Fruit fly (Drosophila melanogaster): ENCODE data around the gene Cox17.

Cox17 gene

DNA sequence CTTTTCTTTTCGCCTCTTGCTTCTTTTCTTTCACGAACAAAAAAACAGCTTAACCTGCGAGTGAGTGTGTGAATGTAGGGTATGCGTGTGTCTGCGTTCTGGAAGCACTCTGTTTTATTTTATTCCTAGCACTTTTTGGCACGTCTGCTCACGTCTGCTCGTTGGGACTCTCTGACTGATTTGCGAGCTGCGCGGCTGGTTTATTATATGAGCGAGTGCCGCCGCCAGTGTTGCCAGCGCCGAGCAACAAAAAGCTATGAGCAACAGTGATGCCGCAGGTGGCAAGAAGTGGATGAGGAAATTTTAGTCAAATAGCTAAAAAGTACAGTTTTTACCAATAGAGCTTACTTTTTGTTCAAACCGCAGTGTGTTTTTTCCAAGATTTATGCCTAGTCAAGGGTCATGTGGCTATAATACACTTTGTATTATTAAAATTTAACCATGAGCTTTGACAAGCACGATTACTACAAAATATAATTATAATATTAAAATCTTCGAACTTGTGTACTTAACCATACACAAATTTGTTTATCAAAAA is 8.4 kb downstream of the Cox17 start, which contains the start of gene Lsd-2 (continued):
- TF ChIP-seq CG4617 (GFP tag; optimal IDR thresholded peaks at IDR 0.05; ENCODE audit: borderline replicate concordance) = no peak
- TF ChIP-seq rib (GFP tag; IDR thresholded peaks at IDR 0.05) = 0 out of 2 replicates have a peak, but pooled peaks have one; percentile 37
- TF ChIP-seq slp2 (GFP tag; optimal IDR thresholded peaks at IDR 0.05) = peak; percentile 17
- TF ChIP-seq CG2202 (tag; optimal IDR thresholded peaks at IDR 0.05) = no peak
- no peak for TF ChIP-seq CG3065 (GFP tag; optimal IDR thresholded peaks at IDR 0.05)
- no peak for TF ChIP-seq CG10267 (tag; optimal IDR thresholded peaks at IDR 0.05)
- TF ChIP-seq sima (GFP tag; optimal IDR thresholded peaks at IDR 0.05) = no peak
- no peak for TF ChIP-seq tio (GFP tag; optimal IDR thresholded peaks at IDR 0.05)
- TF ChIP-seq sug (tag; optimal IDR thresholded peaks at IDR 0.05) = peak; percentile 29
- no peak for TF ChIP-seq CG3726 (GFP tag; IDR thresholded peaks at IDR 0.05)
- TF ChIP-seq CG43689 (GFP tag; IDR thresholded peaks at IDR 0.05) = no peak
- TF ChIP-seq CG12219 (GFP tag; optimal IDR thresholded peaks at IDR 0.05) = no peak
- TF ChIP-seq Atf6 (GFP tag; IDR thresholded peaks at IDR 0.05) = no peak
- no peak for TF ChIP-seq maf-S (GFP tag; optimal IDR thresholded peaks at IDR 0.05)
- no peak for TF ChIP-seq kah (GFP tag; optimal IDR thresholded peaks at IDR 0.05)
- TF ChIP-seq Aef1 (GFP tag; IDR thresholded peaks at IDR 0.05) = no peak
- TF ChIP-seq ewg (GFP tag; optimal IDR thresholded peaks at IDR 0.05) = no peak
- TF ChIP-seq Blimp-1 (GFP tag; optimal IDR thresholded peaks at IDR 0.05) = peak; percentile 76
- TF ChIP-seq Sox100B (GFP tag; optimal IDR thresholded peaks at IDR 0.05) = peak; percentile 63
- TF ChIP-seq gsb (GFP tag; IDR thresholded peaks at IDR 0.05) = no peak
- no peak for TF ChIP-seq CG14965 (GFP tag; optimal IDR thresholded peaks at IDR 0.05; ENCODE audit: borderline replicate concordance)
- no peak for TF ChIP-seq Eip74EF (GFP tag; optimal IDR thresholded peaks at IDR 0.05)
- TF ChIP-seq Nf-YA (GFP tag; IDR thresholded peaks at IDR 0.05) = no peak
- no peak for TF ChIP-seq en (GFP tag; optimal IDR thresholded peaks at IDR 0.05)
- 0 out of 3 replicates have a peak, but pooled peaks have one; percentile 47 for TF ChIP-seq CG34422 (GFP tag; IDR thresholded peaks at IDR 0.05)
- TF ChIP-seq E2f2 (GFP tag; IDR thresholded peaks at IDR 0.05) = no peak
- TF ChIP-seq CoRest (tag; optimal IDR thresholded peaks at IDR 0.05) = peak; percentile 43
- no peak for TF ChIP-seq twi (tag; optimal IDR thresholded peaks at IDR 0.05)
- TF ChIP-seq Dref (GFP tag; IDR thresholded peaks at IDR 0.05) = no peak
- TF ChIP-seq CG1024 (GFP tag; IDR thresholded peaks at IDR 0.05) = no peak; the same call in 1 of the 2 replicates
- no peak for TF ChIP-seq CG5953 (GFP tag; IDR thresholded peaks at IDR 0.05)
- TF ChIP-seq CG13624 (GFP tag; optimal IDR thresholded peaks at IDR 0.05) = peak; percentile 55
- no peak for TF ChIP-seq Vsx1 (GFP tag; optimal IDR thresholded peaks at IDR 0.05)
- TF ChIP-seq eve (GFP tag; optimal IDR thresholded peaks at IDR 0.05) = no peak
- no peak for TF ChIP-seq CG1233 (GFP tag; optimal IDR thresholded peaks at IDR 0.05)
- no peak for TF ChIP-seq TFAM (GFP tag; optimal IDR thresholded peaks at IDR 0.05)
- 0 out of 2 replicates have a peak, but pooled peaks have one; percentile 11 for TF ChIP-seq CG3847 (GFP tag; IDR thresholded peaks at IDR 0.05)
- no peak for TF ChIP-seq tll (GFP tag; optimal IDR thresholded peaks at IDR 0.05)
- no peak for TF ChIP-seq CG33557 (GFP tag; optimal IDR thresholded peaks at IDR 0.05)
- TF ChIP-seq Hmx (GFP tag; optimal IDR thresholded peaks at IDR 0.05) = no peak
- TF ChIP-seq Dfd (GFP tag; optimal IDR thresholded peaks at IDR 0.05) = no peak
- TF ChIP-seq CG12391 (tag; optimal IDR thresholded peaks at IDR 0.05) = peak; percentile 16
- no peak for TF ChIP-seq Lim3 (GFP tag; IDR thresholded peaks at IDR 0.05)
- no peak for TF ChIP-seq Mad (GFP tag; optimal IDR thresholded peaks at IDR 0.05)
- TF ChIP-seq mld (GFP tag; IDR thresholded peaks at IDR 0.05; ENCODE audit: partially characterized antibody) = no peak
- no peak for TF ChIP-seq CG13296 (GFP tag; optimal IDR thresholded peaks at IDR 0.05)
- TF ChIP-seq fd102C (GFP tag; optimal IDR thresholded peaks at IDR 0.05) = no peak
- TF ChIP-seq seq (GFP tag; IDR thresholded peaks at IDR 0.05) = no peak
- no peak for TF ChIP-seq CG13123 (GFP tag; optimal IDR thresholded peaks at IDR 0.05)
- TF ChIP-seq chif (GFP tag; optimal IDR thresholded peaks at IDR 0.05) = no peak
- no peak for TF ChIP-seq CG12744 (GFP tag; optimal IDR thresholded peaks at IDR 0.05)

Measured in whole organism, embryonic.